Worm (Caenorhabditis elegans): Measurements from ENCODE around the gene C15H9.5.

ce11 chrX:6081793-6082192 lies 11.3 kb upstream of the C15H9.5 start:
- TF ChIP-seq unc-62 (GFP tag; optimal IDR thresholded peaks at IDR 0.05) (no peak), ztf-11 (tag; optimal IDR thresholded peaks at IDR 0.05) (no peak), sptf-1 (tag; optimal IDR thresholded peaks at IDR 0.05) (no peak), zip-8 (tag; optimal IDR thresholded peaks at IDR 0.05) (no peak), nhr-237 (tag; optimal IDR thresholded peaks at IDR 0.05) (no peak), elt-1 (tag; optimal IDR thresholded peaks at IDR 0.05; ENCODE audit: borderline replicate concordance, insufficient read depth) (no peak), nhr-76 (tag; optimal IDR thresholded peaks at IDR 0.05) (no peak)

Data from whole organism, mixed stage, embryonic.